Fruit fly (Drosophila melanogaster) whole organism, wandering third instar larva: ENCODE data around the gene CG11151.

Experiments used
- CG32264 ChIP-seq: fragments of 200-800 bp; sonication (Bioruptor generic); optimal IDR thresholded peaks from 2 replicates; lab custom pipeline; 2016; ENCODE audit warnings: missing biosample characterization, missing genetic modification characterization
- Hnf4 ChIP-seq: fragments of 200-800 bp; sonication (Bioruptor generic); optimal IDR thresholded peaks from 2 replicates; lab custom pipeline; 2016; ENCODE audit warnings: missing biosample characterization, mild to moderate bottlenecking, missing genetic modification characterization
- Mio ChIP-seq: sonication (Bioruptor generic); optimal IDR thresholded peaks from 2 replicates; lab custom pipeline; 2016; ENCODE audit warnings: missing biosample characterization, missing genetic modification characterization
- Vsx2 ChIP-seq: fragments of 200-300, 225-300 bp; sonication (Bioruptor generic); optimal IDR thresholded peaks from 2 replicates; lab custom pipeline; 2018; ENCODE audit warnings: missing biosample characterization, missing genetic modification characterization; ENCODE audit not compliant: partially characterized antibody

DNA sequence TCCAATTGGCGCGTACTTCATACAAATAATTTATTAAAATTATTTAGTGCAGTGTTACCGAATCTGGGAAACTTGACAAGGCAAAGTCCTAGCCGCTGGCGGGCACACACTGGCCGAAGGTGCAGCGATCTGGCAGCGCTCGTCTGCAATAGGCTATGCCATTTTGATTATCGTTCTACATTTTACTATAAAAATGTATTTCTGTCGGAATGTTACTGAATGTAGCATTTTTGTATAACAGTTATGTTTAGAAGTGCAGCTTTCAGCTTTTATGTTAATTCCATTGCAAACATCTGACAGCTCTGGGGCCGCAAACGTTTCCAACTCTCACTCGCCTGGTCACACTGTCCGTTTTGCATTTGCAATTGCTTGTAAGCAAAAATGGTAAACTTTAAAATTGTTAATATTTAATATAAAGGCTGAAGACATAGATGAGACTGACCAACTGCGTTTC is 5.1 kb downstream of the CG11151 start, which contains the start of gene Grip91:
- TF ChIP-seq Mio (no peak), Vsx2 (GFP tag; lab: Kevin White, UChicago) (no peak), CG32264 (GFP tag; lab: Kevin White, UChicago) (no peak), Hnf4 (GFP tag; lab: Kevin White, UChicago) (no peak)
